Worm (Caenorhabditis elegans): Measurements from ENCODE around the gene F07G11.3.
"Not testable (repeated sequence)": the region's sequence is repeated elsewhere in the genome, so short reads cannot be mapped to it uniquely, and the experiment has no call there.

The F07G11.3 gene

DNA sequence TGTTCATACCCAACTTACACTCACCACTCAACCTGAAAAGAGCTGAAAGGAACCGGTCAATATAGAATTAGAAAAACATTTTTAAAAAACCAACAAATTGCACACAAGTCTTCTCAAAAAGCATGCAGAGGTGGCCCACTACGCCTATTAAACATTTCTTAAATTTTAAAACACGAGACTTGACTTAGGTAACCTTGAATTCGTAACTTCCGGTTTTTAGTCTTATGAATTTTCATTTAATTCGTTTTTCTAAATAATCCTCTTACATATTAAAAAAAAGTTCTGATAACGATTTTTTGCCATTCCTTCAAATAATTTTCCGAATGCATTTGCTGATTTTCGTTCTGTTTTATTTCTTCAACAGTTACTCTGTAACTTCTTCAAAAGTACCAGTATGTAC, 29.5 kb downstream of the F07G11.3 start, which contains the start of gene clec-7:
Gene clec-7 (plus strand): TSS at position 301 of the 400 bp plus-strand sequence.
- no peak for TF ChIP-seq ets-5 (GFP tag; IDR thresholded peaks at IDR 0.05)
- no peak for TF ChIP-seq jun-1 (tag; optimal IDR thresholded peaks at IDR 0.05)
- TF ChIP-seq egl-13 (tag; optimal IDR thresholded peaks at IDR 0.05) = no peak
- no peak for TF ChIP-seq fkh-8 (tag; optimal IDR thresholded peaks at IDR 0.05)
- TF ChIP-seq dsc-1 (tag; optimal IDR thresholded peaks at IDR 0.05) = no peak
- no peak for TF ChIP-seq ces-1 (GFP tag; optimal IDR thresholded peaks at IDR 0.05)
- TF ChIP-seq alr-1 (tag; optimal IDR thresholded peaks at IDR 0.05; ENCODE audit: borderline replicate concordance) = no peak
- no peak for TF ChIP-seq nhr-28 (tag; optimal IDR thresholded peaks at IDR 0.05)
- TF ChIP-seq ceh-8 (GFP tag; optimal IDR thresholded peaks at IDR 0.05) = no peak
- no peak for TF ChIP-seq hlh-17 (GFP tag; optimal IDR thresholded peaks at IDR 0.05; ENCODE audit: borderline replicate concordance)
- no peak for TF ChIP-seq unc-86 (tag; optimal IDR thresholded peaks at IDR 0.05)
- TF ChIP-seq tlp-1 (tag; optimal IDR thresholded peaks at IDR 0.05) = no peak
- TF ChIP-seq zip-4 (GFP tag; optimal IDR thresholded peaks at IDR 0.05) = no peak
- TF ChIP-seq sox-4 (tag; optimal IDR thresholded peaks at IDR 0.05) = no peak

DNA sequence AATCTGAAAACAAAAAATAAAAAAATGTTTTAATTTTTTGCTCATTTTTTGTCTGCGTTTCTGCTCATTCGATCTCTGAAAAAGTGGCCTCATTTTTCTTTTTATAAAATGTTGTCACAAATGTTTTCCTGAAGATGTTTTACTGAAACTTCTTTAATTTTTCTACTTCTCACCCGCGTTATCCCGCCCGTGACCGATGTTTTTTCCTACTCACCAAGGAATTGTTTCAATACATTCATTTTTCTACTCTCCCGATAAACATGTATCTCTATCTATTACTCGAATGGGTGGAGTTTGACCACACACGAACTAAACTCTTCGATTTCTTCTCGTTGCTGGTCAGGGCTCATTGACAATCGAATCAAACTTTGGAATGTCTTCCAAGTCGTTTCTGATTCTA, 32.3 kb downstream of the F07G11.3 start, which contains the start of gene F10G2.2:
Gene F10G2.2 (plus strand): TSS at position 301 of the 400 bp plus-strand sequence.
- no peak for TF ChIP-seq mdl-1 (tag; optimal IDR thresholded peaks at IDR 0.05)
- no peak for TF ChIP-seq fkh-10 (GFP tag; optimal IDR thresholded peaks at IDR 0.05)
- TF ChIP-seq mab-9 (GFP tag; IDR thresholded peaks at IDR 0.05) = no peak
- no peak for TF ChIP-seq unc-130 (tag; optimal IDR thresholded peaks at IDR 0.05)
- no peak for TF ChIP-seq sox-4 (tag; optimal IDR thresholded peaks at IDR 0.05)
- TF ChIP-seq alr-1 (tag; optimal IDR thresholded peaks at IDR 0.05; ENCODE audit: borderline replicate concordance) = no peak
- TF ChIP-seq ces-1 (GFP tag; optimal IDR thresholded peaks at IDR 0.05) = no peak
- no peak for TF ChIP-seq pqm-1 (tag; optimal IDR thresholded peaks at IDR 0.05)
- TF ChIP-seq ets-5 (GFP tag; IDR thresholded peaks at IDR 0.05) = no peak
- no peak for TF ChIP-seq egl-27 (tag; optimal IDR thresholded peaks at IDR 0.05)

DNA sequence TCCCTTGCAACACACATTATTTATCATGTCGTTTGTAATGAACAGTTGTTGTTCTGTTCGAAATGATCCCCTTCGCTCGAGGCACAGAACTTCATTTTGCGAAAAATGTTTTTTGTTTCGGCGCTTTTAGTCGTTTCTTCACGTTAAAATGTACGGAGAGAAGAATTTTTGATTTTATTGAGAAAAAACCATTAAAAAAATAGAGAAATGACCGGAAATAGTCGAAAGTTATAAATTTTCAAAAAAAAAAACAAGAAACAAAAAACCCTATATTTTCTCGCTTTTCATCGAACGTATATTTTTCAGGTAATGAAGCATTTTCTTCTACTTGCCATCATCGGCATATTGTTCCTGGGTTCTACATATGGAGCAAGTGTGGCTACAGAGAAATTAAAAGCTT, 33.7 kb downstream of the F07G11.3 start, which contains the start of gene F10G2.1:
Gene F10G2.1 (plus strand): TSS at position 301 of the 400 bp plus-strand sequence.
- TF ChIP-seq zag-1 (tag; optimal IDR thresholded peaks at IDR 0.05) (no peak), nhr-85 (tag) (no peak), unc-98 (GFP tag; IDR thresholded peaks at IDR 0.05) (no peak), fkh-4 (tag; optimal IDR thresholded peaks at IDR 0.05; ENCODE audit: borderline replicate concordance) (no peak), mep-1 (tag; optimal IDR thresholded peaks at IDR 0.05) (no peak), hlh-17 (GFP tag; optimal IDR thresholded peaks at IDR 0.05; ENCODE audit: borderline replicate concordance) (no peak), ama-1 (optimal IDR thresholded peaks at IDR 0.05) (no peak), unc-130 (tag; optimal IDR thresholded peaks at IDR 0.05) (no peak), vab-15 (tag; optimal IDR thresholded peaks at IDR 0.05) (no peak), lsy-2 (tag; optimal IDR thresholded peaks at IDR 0.05) (no peak)

DNA sequence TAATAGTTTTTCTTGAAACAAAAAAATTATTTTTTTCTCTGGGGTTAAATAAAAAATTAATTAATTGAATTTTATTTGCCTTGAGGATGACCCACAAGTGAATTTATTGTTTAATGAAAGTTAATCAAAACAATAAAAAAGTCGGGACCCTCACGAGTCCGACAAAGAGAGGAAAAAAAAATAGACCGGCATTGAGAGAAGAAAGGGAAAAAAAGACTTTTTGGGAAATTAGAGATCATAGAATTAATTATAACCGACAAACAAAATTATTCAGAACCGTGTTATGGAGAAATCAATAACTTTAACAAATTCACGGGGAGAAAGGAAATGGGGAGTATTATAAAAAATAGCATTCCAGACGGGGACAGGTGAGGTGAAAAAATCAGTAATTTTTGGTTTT, 38.7 kb downstream of the F07G11.3 start, which contains the start of gene F10G2.7:
Gene F10G2.7 (minus strand): TSS at position 101 of the 400 bp plus-strand sequence.
- TF ChIP-seq hlh-4, nhr-76, unc-86 (tag; optimal IDR thresholded peaks at IDR 0.05): not testable (repeated sequence)

DNA sequence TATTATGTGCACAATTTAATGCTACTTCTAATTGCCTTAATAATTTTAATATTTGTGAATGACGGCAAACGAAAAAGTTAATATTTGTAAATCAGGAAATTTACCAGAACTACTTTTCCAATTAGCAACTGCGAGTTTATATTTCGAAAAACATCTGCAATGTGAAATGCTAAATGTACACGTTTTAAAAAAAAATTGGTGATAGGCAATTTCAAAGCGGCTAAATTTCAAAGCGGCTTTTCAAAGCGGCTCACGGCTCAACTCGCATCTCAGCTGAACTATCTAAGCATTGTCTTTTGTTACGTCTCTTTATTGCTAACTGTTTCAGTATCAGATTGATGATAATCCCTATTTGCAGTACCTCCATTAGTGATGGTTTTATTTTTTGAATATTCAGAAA, 41.3 kb downstream of the F07G11.3 start, which contains the start of gene srh-187:
Gene srh-187 (minus strand): TSS at position 101 of the 400 bp plus-strand sequence.
- no peak for TF ChIP-seq lin-13 (GFP tag; optimal IDR thresholded peaks at IDR 0.05)
- TF ChIP-seq nhr-90 (tag; optimal IDR thresholded peaks at IDR 0.05; ENCODE audit: poor library complexity) = no peak
- TF ChIP-seq irx-1 (tag; optimal IDR thresholded peaks at IDR 0.05) = no peak
- TF ChIP-seq pax-3 (tag; optimal IDR thresholded peaks at IDR 0.05) = no peak
- no peak for TF ChIP-seq ceh-88 (GFP tag; IDR thresholded peaks at IDR 0.05)
- no peak for TF ChIP-seq egl-13 (tag; optimal IDR thresholded peaks at IDR 0.05)

All from whole organism, L1 larva.